Fruit fly (Drosophila melanogaster): ENCODE measurements around the gene Gabat.

The Gabat gene

dm6 chr3L:20004442-20004869, 4.0 kb upstream of the Gabat start (continued):
- no peak for TF ChIP-seq btn (GFP tag; optimal IDR thresholded peaks at IDR 0.05)
- no peak for TF ChIP-seq Max (GFP tag; optimal IDR thresholded peaks at IDR 0.05)
- no peak for TF ChIP-seq zfh2 (GFP tag; optimal IDR thresholded peaks at IDR 0.05)
- no peak for TF ChIP-seq Sry-δ (GFP tag; optimal IDR thresholded peaks at IDR 0.05)
- no peak for TF ChIP-seq MBD-R2 (GFP tag; IDR thresholded peaks at IDR 0.05)
- TF ChIP-seq bigmax (GFP tag; optimal IDR thresholded peaks at IDR 0.05), result no peak
- no peak for TF ChIP-seq ttk (GFP tag; IDR thresholded peaks at IDR 0.05)
- TF ChIP-seq insv (GFP tag; optimal IDR thresholded peaks at IDR 0.05), result peak; percentile 88 to 100
- no peak for TF ChIP-seq cas (GFP tag; IDR thresholded peaks at IDR 0.05)
- TF ChIP-seq Bteb2 (GFP tag; optimal IDR thresholded peaks at IDR 0.05), result no peak
- no peak for TF ChIP-seq CG4328 (GFP tag; optimal IDR thresholded peaks at IDR 0.05)
- TF ChIP-seq cwo (GFP tag; optimal IDR thresholded peaks at IDR 0.05), result no peak
- no peak for TF ChIP-seq gt (GFP tag; IDR thresholded peaks at IDR 0.05)
- no peak for TF ChIP-seq ken (GFP tag; IDR thresholded peaks at IDR 0.05)
- TF ChIP-seq CG11696 (GFP tag; IDR thresholded peaks at IDR 0.05), result no peak
- TF ChIP-seq pho (GFP tag; optimal IDR thresholded peaks at IDR 0.05), result no peak
- TF ChIP-seq Hr3 (GFP tag; optimal IDR thresholded peaks at IDR 0.05), result no peak
- no peak for TF ChIP-seq CG7928 (GFP tag; optimal IDR thresholded peaks at IDR 0.05)
- TF ChIP-seq dmrt11E (tag; optimal IDR thresholded peaks at IDR 0.05), result no peak
- no peak for TF ChIP-seq CG31224 (GFP tag; IDR thresholded peaks at IDR 0.05)
- no peak for TF ChIP-seq pnt (GFP tag; optimal IDR thresholded peaks at IDR 0.05)
- TF ChIP-seq CG3407 (GFP tag; optimal IDR thresholded peaks at IDR 0.05), result no peak
- TF ChIP-seq CG14441 (GFP tag; IDR thresholded peaks at IDR 0.05), result no peak
- TF ChIP-seq CG2129 (GFP tag; IDR thresholded peaks at IDR 0.05; ENCODE audit: partially characterized antibody), result no peak
- peak; percentile 36 for TF ChIP-seq CoRest (tag; optimal IDR thresholded peaks at IDR 0.05)
- no peak for TF ChIP-seq Trl (optimal IDR thresholded peaks at IDR 0.05)
- no peak for TF ChIP-seq Trl (GFP tag; optimal IDR thresholded peaks at IDR 0.05)
- peak; percentile 37 for TF ChIP-seq CG18262 (tag; optimal IDR thresholded peaks at IDR 0.05)
- TF ChIP-seq CG8944 (GFP tag; optimal IDR thresholded peaks at IDR 0.05), result no peak
- TF ChIP-seq toy (GFP tag; IDR thresholded peaks at IDR 0.05), result no peak
- no peak for TF ChIP-seq sim (GFP tag; IDR thresholded peaks at IDR 0.05)
- no peak for TF ChIP-seq ERR (GFP tag; optimal IDR thresholded peaks at IDR 0.05)
- TF ChIP-seq CG17829 (tag; optimal IDR thresholded peaks at IDR 0.05), result peak; percentile 61
- TF ChIP-seq CG10654 (GFP tag; optimal IDR thresholded peaks at IDR 0.05), result no peak
- no peak for TF ChIP-seq CG12219 (GFP tag; optimal IDR thresholded peaks at IDR 0.05)
- peak; percentile 88 for TF ChIP-seq sd (tag; optimal IDR thresholded peaks at IDR 0.05)
- no peak for TF ChIP-seq crol (GFP tag; IDR thresholded peaks at IDR 0.05)
- no peak for TF ChIP-seq CG18476 (GFP tag; optimal IDR thresholded peaks at IDR 0.05)
- TF ChIP-seq CG2712 (tag; optimal IDR thresholded peaks at IDR 0.05), result peak; percentile 60
- no peak for TF ChIP-seq CG8290 (GFP tag; optimal IDR thresholded peaks at IDR 0.05)
- TF ChIP-seq CG8290 (tag; optimal IDR thresholded peaks at IDR 0.05), result no peak
- TF ChIP-seq Neu2 (GFP tag; optimal IDR thresholded peaks at IDR 0.05; ENCODE audit: borderline replicate concordance), result no peak
- TF ChIP-seq Optix (GFP tag; IDR thresholded peaks at IDR 0.05), result no peak
- peak in 1 of 2 experiments; percentile 65 for TF ChIP-seq eve (GFP tag; optimal IDR thresholded peaks at IDR 0.05)
- TF ChIP-seq CG13894 (tag; optimal IDR thresholded peaks at IDR 0.05), result peak; percentile 89
- TF ChIP-seq CG12391 (tag; optimal IDR thresholded peaks at IDR 0.05), result peak; percentile 31
- TF ChIP-seq fru (optimal IDR thresholded peaks at IDR 0.05), result no peak
- TF ChIP-seq crp (GFP tag; optimal IDR thresholded peaks at IDR 0.05), result no peak
- no peak for TF ChIP-seq CG7271 (tag; optimal IDR thresholded peaks at IDR 0.05)
- TF ChIP-seq slp2 (GFP tag; optimal IDR thresholded peaks at IDR 0.05), result no peak
- no peak for TF ChIP-seq CG17568 (GFP tag; optimal IDR thresholded peaks at IDR 0.05)
- no peak for TF ChIP-seq sima (GFP tag; optimal IDR thresholded peaks at IDR 0.05)
- TF ChIP-seq CG12299 (tag; optimal IDR thresholded peaks at IDR 0.05), result no peak
- TF ChIP-seq CG11695 (GFP tag; IDR thresholded peaks at IDR 0.05), result no peak
